Fruit fly (Drosophila melanogaster) whole organism, adult: Measurements from ENCODE around the gene CG10237.

Experiments
- CG33017 ChIP-seq: fragments of 200-800 bp; sonication (Bioruptor generic); optimal IDR thresholded peaks from 2 replicates; lab custom pipeline; 2018; ENCODE audit warnings: missing biosample characterization, mild to moderate bottlenecking, missing genetic modification characterization, moderate library complexity
- CG5204 ChIP-seq: fragments of 200-800 bp; sonication (Bioruptor generic); optimal IDR thresholded peaks from 2 replicates; lab custom pipeline; 2016; ENCODE audit warnings: missing biosample characterization, missing genetic modification characterization

- TF ChIP-seq CG5204 (GFP tag; lab: Kevin White, UChicago), result no peak
- TF ChIP-seq CG33017 (tag; lab: Kevin White, UChicago), result no peak
Measured at dm6 chr2L:19462898-19463297, 20.4 kb upstream of the CG10237 start.
